Fruit fly (Drosophila melanogaster) whole organism, adult: ENCODE data around the gene Dhps.

Source experiments
- CG12768 ChIP-seq: fragments of 200-800 bp; sonication (Bioruptor generic); optimal IDR thresholded peaks from 2 replicates; lab custom pipeline; 2017; ENCODE audit warnings: missing biosample characterization, missing genetic modification characterization, mild to moderate bottlenecking, moderate library complexity, missing genetic modification reagents
- CG33017 ChIP-seq: fragments of 200-800 bp; sonication (Bioruptor generic); optimal IDR thresholded peaks from 2 replicates; lab custom pipeline; 2018; ENCODE audit warnings: missing biosample characterization, mild to moderate bottlenecking, missing genetic modification characterization, moderate library complexity
- Mnt ChIP-seq: fragments of 200-800 bp; sonication (Bioruptor generic); optimal IDR thresholded peaks from 2 replicates; lab custom pipeline; 2016; ENCODE audit warnings: missing biosample characterization, mild to moderate bottlenecking, missing genetic modification characterization
- kay ChIP-seq: fragments of 200-800 bp; sonication (Bioruptor generic); peaks from one replicate; lab custom pipeline; 2016; ENCODE audit warnings: missing biosample characterization, missing genetic modification characterization, borderline replicate concordance

DNA sequence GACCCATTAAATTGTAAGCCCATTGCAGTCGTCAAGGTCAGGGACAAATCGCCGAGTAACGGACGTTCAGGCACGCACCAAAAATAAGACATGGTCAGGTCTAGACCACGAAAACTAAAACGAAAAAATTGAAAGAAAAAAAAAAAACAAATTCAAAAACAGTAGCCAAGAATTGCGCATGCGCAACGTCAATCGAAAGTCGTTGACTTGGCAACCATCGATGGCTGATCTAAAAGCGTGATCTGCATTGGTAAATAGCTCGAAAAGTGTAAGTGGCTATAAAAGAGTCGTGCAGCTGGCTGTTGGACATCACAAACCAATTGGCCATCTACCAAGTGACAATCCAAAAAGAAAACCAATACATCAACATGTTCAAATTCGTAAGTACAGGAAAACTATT is 23.8 kb downstream of the Dhps start, which contains the start of gene CG13678:
- TF ChIP-seq CG33017 (tag; lab: Kevin White, UChicago) (no peak), CG12768 (GFP tag; lab: Kevin White, UChicago) (no peak), kay (peak; percentile 5), Mnt (GFP tag; lab: Kevin White, UChicago) (no peak)
